Fruit fly (Drosophila melanogaster): ENCODE results near the gene lz.
A peak's percentile ranks its signal among the peaks of the same experiment; 100 is the strongest.

lz gene

DNA sequence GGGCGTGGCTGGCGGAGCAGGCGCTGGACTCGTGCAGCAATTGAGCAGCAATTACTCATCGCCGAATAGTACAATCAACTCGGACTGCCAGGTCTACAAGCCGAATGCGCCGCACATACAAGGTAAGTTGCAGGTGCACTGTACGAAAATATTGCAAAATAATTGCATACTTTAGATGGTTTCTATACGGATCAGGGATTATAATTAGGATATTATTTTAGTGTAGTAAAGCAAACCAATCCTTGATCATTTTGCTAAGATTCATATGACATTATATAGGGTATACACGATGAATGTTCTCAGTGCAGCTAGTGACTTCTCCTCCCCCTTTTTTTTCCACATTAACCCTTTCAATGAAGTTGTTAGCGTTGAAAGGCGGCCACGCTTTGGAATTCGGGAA is 11.1 kb downstream of the lz start (continued):
- no peak for TF ChIP-seq Dip2 (GFP tag; IDR thresholded peaks at IDR 0.05)
- TF ChIP-seq CG10366 (GFP tag; IDR thresholded peaks at IDR 0.05) = no peak; the same call in 1 of the 2 replicates
- TF ChIP-seq CG10321 (GFP tag; IDR thresholded peaks at IDR 0.05) = no peak
- no peak for TF ChIP-seq Camta (GFP tag; optimal IDR thresholded peaks at IDR 0.05)
- TF ChIP-seq CG13287 (GFP tag; IDR thresholded peaks at IDR 0.05; ENCODE audit: partially characterized antibody) = no peak
- no peak for TF ChIP-seq Pdp1 (GFP tag; optimal IDR thresholded peaks at IDR 0.05)
- TF ChIP-seq usp (GFP tag; optimal IDR thresholded peaks at IDR 0.05) = no peak
- TF ChIP-seq caup (GFP tag; optimal IDR thresholded peaks at IDR 0.05; ENCODE audit: severe bottlenecking) = no peak
- no peak for TF ChIP-seq hb (GFP tag; IDR thresholded peaks at IDR 0.05; ENCODE audit: partially characterized antibody)
- TF ChIP-seq CG3838 (GFP tag; optimal IDR thresholded peaks at IDR 0.05) = no peak
- TF ChIP-seq NfI (GFP tag; optimal IDR thresholded peaks at IDR 0.05) = no peak
- TF ChIP-seq CG10565 (GFP tag; optimal IDR thresholded peaks at IDR 0.05) = no peak
- TF ChIP-seq cad (GFP tag; optimal IDR thresholded peaks at IDR 0.05) = no peak
- no peak for TF ChIP-seq CG11398 (GFP tag; optimal IDR thresholded peaks at IDR 0.05)
- TF ChIP-seq D (optimal IDR thresholded peaks at IDR 0.05) = no peak
- no peak for TF ChIP-seq D (GFP tag; optimal IDR thresholded peaks at IDR 0.05)
- TF ChIP-seq CG2712 (tag; optimal IDR thresholded peaks at IDR 0.05) = peak; percentile 57
- no peak for TF ChIP-seq insv (GFP tag; optimal IDR thresholded peaks at IDR 0.05)
- TF ChIP-seq ttk (GFP tag; IDR thresholded peaks at IDR 0.05) = no peak
- peak; percentile 57; the same call in 1 of the 3 replicates for TF ChIP-seq ci (GFP tag; IDR thresholded peaks at IDR 0.05)
- no peak for TF ChIP-seq ap (GFP tag; IDR thresholded peaks at IDR 0.05)
- TF ChIP-seq Dfd (GFP tag; optimal IDR thresholded peaks at IDR 0.05) = no peak
- TF ChIP-seq CG7357 (GFP tag; IDR thresholded peaks at IDR 0.05) = no peak
- no peak for TF ChIP-seq NC2β (GFP tag; optimal IDR thresholded peaks at IDR 0.05)
- TF ChIP-seq bsh (GFP tag; optimal IDR thresholded peaks at IDR 0.05) = peak in 1 of 2 experiments; percentile 62
- peak; percentile 33 for TF ChIP-seq phol (tag; optimal IDR thresholded peaks at IDR 0.05)
- no peak for TF ChIP-seq onecut (GFP tag; IDR thresholded peaks at IDR 0.05)
- peak; percentile 56; the same call in 1 of the 2 replicates for TF ChIP-seq CG17328 (GFP tag; IDR thresholded peaks at IDR 0.05)
- TF ChIP-seq HLH3B (GFP tag; IDR thresholded peaks at IDR 0.05) = no peak; the same call in 1 of the 2 replicates
- no peak for TF ChIP-seq GATAe (GFP tag; conservative IDR thresholded peaks at IDR 0.05)
- peak; percentile 57; the same call in 1 of the 2 replicates for TF ChIP-seq ara (GFP tag; IDR thresholded peaks at IDR 0.05)
- TF ChIP-seq CG30431 (GFP tag; optimal IDR thresholded peaks at IDR 0.05) = peak; percentile 14
- TF ChIP-seq Antp (GFP tag; optimal IDR thresholded peaks at IDR 0.05) = no peak
- peak in 1 of 3 experiments; percentile 51 for TF ChIP-seq lola (GFP tag; optimal IDR thresholded peaks at IDR 0.05)
- peak; percentile 17 for TF ChIP-seq dmrt99B (tag; optimal IDR thresholded peaks at IDR 0.05)
- TF ChIP-seq CG10267 (tag; optimal IDR thresholded peaks at IDR 0.05) = peak; percentile 16
- no peak for TF ChIP-seq CG6175 (GFP tag; IDR thresholded peaks at IDR 0.05)
- TF ChIP-seq CG30403 (GFP tag; optimal IDR thresholded peaks at IDR 0.05) = peak; percentile 11
- TF ChIP-seq row (GFP tag; IDR thresholded peaks at IDR 0.05) = peak; percentile 52
- peak; percentile 47 for TF ChIP-seq Blimp-1 (GFP tag; optimal IDR thresholded peaks at IDR 0.05)
- TF ChIP-seq yki (optimal IDR thresholded peaks at IDR 0.05) = no peak
- peak; percentile 31 for TF ChIP-seq CG9727 (GFP tag; optimal IDR thresholded peaks at IDR 0.05)
- TF ChIP-seq CG12744 (GFP tag; optimal IDR thresholded peaks at IDR 0.05) = no peak
- TF ChIP-seq CG31441 (GFP tag; IDR thresholded peaks at IDR 0.05) = no peak
- peak; percentile 72 for TF ChIP-seq Ets65A (GFP tag)
- TF ChIP-seq CG8924 (tag; optimal IDR thresholded peaks at IDR 0.05) = no peak
- peak; percentile 31 for TF ChIP-seq CG7839 (tag; optimal IDR thresholded peaks at IDR 0.05)
- TF ChIP-seq p53 (GFP tag; optimal IDR thresholded peaks at IDR 0.05) = no peak
- no peak for TF ChIP-seq stc (GFP tag; IDR thresholded peaks at IDR 0.05)
- no peak for TF ChIP-seq sc (optimal IDR thresholded peaks at IDR 0.05)
- peak; percentile 9 for TF ChIP-seq sc (GFP tag; optimal IDR thresholded peaks at IDR 0.05)
- TF ChIP-seq dm (GFP tag; optimal IDR thresholded peaks at IDR 0.05) = no peak
- 0 out of 3 replicates have a peak, but pooled peaks have one; percentile 46 for TF ChIP-seq otp (GFP tag; IDR thresholded peaks at IDR 0.05)

Measured in whole organism, embryonic.